Worm (Caenorhabditis elegans) whole organism, early embryonic: ENCODE results near the gene str-264.

Source experiments
- ama-1 ChIP-seq: fragments of 150-350 bp; optimal IDR thresholded peaks from 2 replicates; lab custom pipeline; 2014
- ets-7 ChIP-seq: sonication (generic microtip); optimal IDR thresholded peaks from 2 replicates; lab custom pipeline; 2016; ENCODE audit warnings: missing genotype, missing genetic modification characterization, missing compliant biosample characterization

- TF ChIP-seq ets-7 (tag; lab: Kevin White, UChicago) (no peak), ama-1 (lab: Kevin White, UChicago) (no peak)
These were observed 27.4 kb upstream of the str-264 start for ce11 chrV:15519845-15520244.
